Worm (Caenorhabditis elegans): ENCODE data around the gene ZK809.9.

DNA sequence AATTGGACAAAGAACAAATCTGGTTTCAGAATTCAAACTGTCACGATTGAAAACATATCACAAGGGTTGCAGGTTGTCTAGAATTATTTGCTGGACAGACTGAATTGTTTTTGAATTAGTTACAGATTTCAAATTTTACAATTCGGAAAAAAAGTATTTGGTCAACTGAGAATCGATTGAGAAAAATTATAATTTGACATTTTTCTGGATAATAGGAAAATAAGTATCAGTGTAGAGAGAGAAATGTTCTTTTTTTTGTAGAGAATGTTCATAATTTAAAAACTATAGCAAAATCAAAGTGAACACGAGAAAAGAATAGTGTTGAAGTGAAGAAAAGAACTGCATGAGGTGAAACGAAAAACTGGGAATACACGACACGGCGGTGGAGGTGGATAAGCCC lies 35.6 kb downstream of the ZK809.9 start, which contains the start of gene dpy-20:
- TF ChIP-seq aly-2 (tag; optimal IDR thresholded peaks at IDR 0.05) (no peak), Y116A8C.19 (tag; optimal IDR thresholded peaks at IDR 0.05; ENCODE audit: borderline replicate concordance) (no peak), pag-3 (tag; optimal IDR thresholded peaks at IDR 0.05; ENCODE audit: borderline replicate concordance, insufficient read depth) (no peak), efl-1 (optimal IDR thresholded peaks at IDR 0.05) (no peak), efl-1 (GFP tag; optimal IDR thresholded peaks at IDR 0.05 in 1 of 2) (no peak), ceh-82 (tag; optimal IDR thresholded peaks at IDR 0.05) (no peak), sox-4 (tag; optimal IDR thresholded peaks at IDR 0.05) (no peak), nhr-11 (tag; optimal IDR thresholded peaks at IDR 0.05) (no peak), nhr-76 (tag; optimal IDR thresholded peaks at IDR 0.05) (no peak), lir-3 (tag; optimal IDR thresholded peaks at IDR 0.05; ENCODE audit: poor library complexity) (no peak), lin-35 (GFP tag; optimal IDR thresholded peaks at IDR 0.05) (no peak), egl-27 (tag; optimal IDR thresholded peaks at IDR 0.05) (no peak), mef-2 (tag; optimal IDR thresholded peaks at IDR 0.05) (no peak), ztf-4 (tag; optimal IDR thresholded peaks at IDR 0.05) (no peak)

Measured in whole organism, L1 larva.